In the genomic region with DNA sequence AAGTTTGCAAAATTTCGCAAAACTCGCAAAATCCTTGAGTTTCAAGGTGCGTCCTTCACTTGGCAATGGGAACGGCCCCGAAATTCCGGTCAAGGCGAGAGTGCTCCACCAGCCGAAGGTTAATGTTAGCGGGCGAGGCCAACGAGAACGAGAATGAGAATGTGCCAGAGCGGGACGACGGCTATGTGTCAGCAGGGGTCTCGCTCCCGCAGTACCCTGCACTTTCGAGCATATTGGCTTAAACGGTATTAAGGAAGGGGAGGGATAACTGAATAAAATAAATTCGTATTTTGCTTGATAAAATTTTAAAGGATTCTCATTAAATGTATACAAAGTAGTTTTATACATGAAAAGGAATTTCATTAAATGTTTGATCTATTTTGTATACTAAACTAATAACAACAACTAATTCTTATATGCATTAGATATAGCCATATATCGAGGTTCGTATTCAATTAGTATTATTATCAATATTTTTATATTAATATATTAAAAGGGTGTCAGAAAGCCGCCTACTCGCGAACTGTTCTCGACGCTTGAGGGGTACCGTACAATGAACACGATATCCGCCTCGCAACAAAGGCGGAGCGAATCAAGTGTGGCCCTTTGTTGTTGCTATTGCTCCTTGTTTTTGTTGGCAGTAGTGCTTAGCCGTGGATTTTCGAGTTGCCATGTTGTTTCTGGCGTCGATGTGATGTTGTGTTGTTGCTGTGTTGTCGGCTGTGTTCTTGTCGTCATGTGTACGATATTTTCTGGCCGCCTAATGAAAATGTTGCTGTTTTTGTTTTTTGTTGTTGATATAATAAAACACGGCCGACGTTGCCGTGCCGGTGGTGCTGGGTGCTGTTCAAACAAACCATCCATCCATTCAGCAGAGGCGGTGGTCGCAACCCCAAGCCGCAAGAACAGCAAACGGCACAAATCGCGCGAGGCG, we compare ENCODE assay signal across 1 fruit fly cellular context.
TF ChIP-seq lines count a peak whose summit lies in the region.

No protein-coding gene starts in this region.

TF ChIP-seq in whole organism, embryonic, 481 proteins besides CTCF, POLR2A, EP300 and RAD21 (continued from another document and continues in another):
- TF ChIP-seq mld (GFP tag; IDR thresholded peaks at IDR 0.05; lab: Robert Waterston, UW; ENCODE audit: partially characterized antibody) (no peak), CG18764 (GFP tag; optimal IDR thresholded peaks at IDR 0.05; lab: Kevin White, UChicago) (peak; percentile 74), CG11093 (GFP tag; IDR thresholded peaks at IDR 0.05; lab: Robert Waterston, UW) (peak; percentile 86), CG4404 (GFP tag; IDR thresholded peaks at IDR 0.05; lab: Robert Waterston, UW) (no peak), fru (optimal IDR thresholded peaks at IDR 0.05; lab: Kevin White, UChicago) (no peak), CG42726 (GFP tag; IDR thresholded peaks at IDR 0.05; lab: Robert Waterston, UW; ENCODE audit: partially characterized antibody) (no peak), eyg (GFP tag; optimal IDR thresholded peaks at IDR 0.05; lab: Kevin White, UChicago) (peak; percentile 52), CG6813 (GFP tag; optimal IDR thresholded peaks at IDR 0.05; lab: Kevin White, UChicago) (peak; percentile 92), CG17361 (GFP tag; IDR thresholded peaks at IDR 0.05; lab: Robert Waterston, UW) (no peak), CG10543 (GFP tag; optimal IDR thresholded peaks at IDR 0.05; lab: Kevin White, UChicago) (peak; percentile 31), CG10565 (GFP tag; optimal IDR thresholded peaks at IDR 0.05; lab: Kevin White, UChicago) (peak; percentile 58), aop (GFP tag; IDR thresholded peaks at IDR 0.05; lab: Robert Waterston, UW) (no peak), ERR (GFP tag; optimal IDR thresholded peaks at IDR 0.05; lab: Kevin White, UChicago) (peak; percentile 82), Sry-β (GFP tag; optimal IDR thresholded peaks at IDR 0.05; lab: Kevin White, UChicago) (peak; percentile 39), tin (GFP tag; optimal IDR thresholded peaks at IDR 0.05; lab: Kevin White, UChicago) (peak; percentile 87), NC2α (GFP tag; optimal IDR thresholded peaks at IDR 0.05; lab: Kevin White, UChicago) (peak; percentile 0), CG17568 (GFP tag; optimal IDR thresholded peaks at IDR 0.05; lab: Kevin White, UChicago) (peak; percentile 80), CG17186 (GFP tag; optimal IDR thresholded peaks at IDR 0.05; lab: Kevin White, UChicago) (peak; percentile 42), Dref (GFP tag; IDR thresholded peaks at IDR 0.05; lab: Robert Waterston, UW) (no peak), grau (tag; optimal IDR thresholded peaks at IDR 0.05; lab: Kevin White, UChicago) (peak; percentile 97), lov (optimal IDR thresholded peaks at IDR 0.05; lab: Kevin White, UChicago) (no peak), lov (GFP tag; IDR thresholded peaks at IDR 0.05; lab: Robert Waterston, UW) (no peak), Dip2 (GFP tag; IDR thresholded peaks at IDR 0.05; lab: Robert Waterston, UW) (no peak), slou (GFP tag; optimal IDR thresholded peaks at IDR 0.05; lab: Kevin White, UChicago) (peak; percentile 89), CG16815 (GFP tag; optimal IDR thresholded peaks at IDR 0.05; lab: Kevin White, UChicago) (peak; percentile 94), CG14014 (GFP tag; IDR thresholded peaks at IDR 0.05; lab: Robert Waterston, UW) (no peak), Rx (GFP tag; IDR thresholded peaks at IDR 0.05; lab: Robert Waterston, UW) (no peak), cg (GFP tag; optimal IDR thresholded peaks at IDR 0.05; lab: Kevin White, UChicago) (no peak), Dad (GFP tag; optimal IDR thresholded peaks at IDR 0.05; lab: Kevin White, UChicago) (peak; percentile 24), CG9609 (GFP tag; optimal IDR thresholded peaks at IDR 0.05; lab: Kevin White, UChicago) (peak; percentile 35), CG4282 (GFP tag; optimal IDR thresholded peaks at IDR 0.05; lab: Kevin White, UChicago) (no peak), lola (GFP tag; optimal IDR thresholded peaks at IDR 0.05; lab: Kevin White, UChicago) (peak in 1 of 3 experiments; percentile 98), CG3995 (GFP tag; optimal IDR thresholded peaks at IDR 0.05; lab: Kevin White, UChicago) (peak; percentile 45), CG33213 (GFP tag; optimal IDR thresholded peaks at IDR 0.05; lab: Kevin White, UChicago) (peak; percentile 24), Fer3 (tag; optimal IDR thresholded peaks at IDR 0.05; lab: Kevin White, UChicago) (peak; percentile 92), Nf-YB (GFP tag; optimal IDR thresholded peaks at IDR 0.05; lab: Kevin White, UChicago) (peak; percentile 88), Mes4 (GFP tag; optimal IDR thresholded peaks at IDR 0.05; lab: Kevin White, UChicago) (peak; percentile 65), oc (tag; optimal IDR thresholded peaks at IDR 0.05; lab: Kevin White, UChicago) (peak; percentile 69), fd3F (GFP tag; optimal IDR thresholded peaks at IDR 0.05; lab: Kevin White, UChicago) (peak; percentile 92), Antp (GFP tag; optimal IDR thresholded peaks at IDR 0.05; lab: Kevin White, UChicago) (peak; percentile 65), CG34422 (GFP tag; IDR thresholded peaks at IDR 0.05; lab: Robert Waterston, UW) (no peak), CG4424 (GFP tag; optimal IDR thresholded peaks at IDR 0.05; lab: Kevin White, UChicago) (peak; percentile 94), Hey (tag; optimal IDR thresholded peaks at IDR 0.05; lab: Kevin White, UChicago) (peak; percentile 31), CG5953 (GFP tag; IDR thresholded peaks at IDR 0.05; lab: Robert Waterston, UW) (no peak), Hr51 (GFP tag; optimal IDR thresholded peaks at IDR 0.05; lab: Kevin White, UChicago) (peak; percentile 41 to 96), Chrac-16 (GFP tag; optimal IDR thresholded peaks at IDR 0.05; lab: Kevin White, UChicago) (peak; percentile 90), CG17802 (tag; optimal IDR thresholded peaks at IDR 0.05; lab: Kevin White, UChicago) (peak; percentile 53), CG16779 (GFP tag; IDR thresholded peaks at IDR 0.05; lab: Robert Waterston, UW) (no peak), Rfx (GFP tag; IDR thresholded peaks at IDR 0.05; lab: Robert Waterston, UW) (no peak), CG3407 (GFP tag; optimal IDR thresholded peaks at IDR 0.05; lab: Kevin White, UChicago) (peak; percentile 86), Xbp1 (GFP tag; optimal IDR thresholded peaks at IDR 0.05; lab: Kevin White, UChicago) (peak; percentile 91), hkb (optimal IDR thresholded peaks at IDR 0.05; lab: Kevin White, UChicago) (no peak), hkb (GFP tag; IDR thresholded peaks at IDR 0.05; lab: Robert Waterston, UW) (no peak), CG7928 (GFP tag; optimal IDR thresholded peaks at IDR 0.05; lab: Kevin White, UChicago) (peak; percentile 73), Nf-YA (GFP tag; IDR thresholded peaks at IDR 0.05; lab: Robert Waterston, UW) (no peak), org-1 (GFP tag; optimal IDR thresholded peaks at IDR 0.05; lab: Kevin White, UChicago) (peak; percentile 93), CG30403 (GFP tag; optimal IDR thresholded peaks at IDR 0.05; lab: Kevin White, UChicago) (peak; percentile 95), CG18476 (GFP tag; optimal IDR thresholded peaks at IDR 0.05; lab: Kevin White, UChicago) (peak; percentile 81), D19B (GFP tag; optimal IDR thresholded peaks at IDR 0.05; lab: Kevin White, UChicago) (peak; percentile 96), B-H1 (GFP tag; IDR thresholded peaks at IDR 0.05; lab: Robert Waterston, UW) (no peak), crol (GFP tag; IDR thresholded peaks at IDR 0.05; lab: Robert Waterston, UW) (no peak), lbe (GFP tag; optimal IDR thresholded peaks at IDR 0.05; lab: Kevin White, UChicago) (peak; percentile 73), CG8281 (tag; optimal IDR thresholded peaks at IDR 0.05; lab: Kevin White, UChicago) (peak; percentile 82), sd (tag; optimal IDR thresholded peaks at IDR 0.05; lab: Kevin White, UChicago) (peak; percentile 56), dysf (GFP tag; IDR thresholded peaks at IDR 0.05; lab: Robert Waterston, UW) (no peak), H15 (GFP tag; IDR thresholded peaks at IDR 0.05; lab: Robert Waterston, UW) (no peak), br (optimal IDR thresholded peaks at IDR 0.05; lab: Kevin White, UChicago) (no peak), CG10462 (GFP tag; optimal IDR thresholded peaks at IDR 0.05; lab: Kevin White, UChicago) (peak; percentile 90), Adf1 (GFP tag; IDR thresholded peaks at IDR 0.05; lab: Robert Waterston, UW) (no peak), CG6175 (GFP tag; IDR thresholded peaks at IDR 0.05; lab: Robert Waterston, UW) (no peak), salm (tag; optimal IDR thresholded peaks at IDR 0.05; lab: Kevin White, UChicago) (peak; percentile 89), CG6765 (GFP tag; optimal IDR thresholded peaks at IDR 0.05; lab: Kevin White, UChicago) (peak; percentile 91), ato (GFP tag; IDR thresholded peaks at IDR 0.05; lab: Robert Waterston, UW; ENCODE audit: partially characterized antibody) (no peak), trem (tag; optimal IDR thresholded peaks at IDR 0.05; lab: Kevin White, UChicago) (peak; percentile 93), kni (GFP tag; optimal IDR thresholded peaks at IDR 0.05; lab: Kevin White, UChicago) (no peak), tna (GFP tag; IDR thresholded peaks at IDR 0.05; lab: Robert Waterston, UW; ENCODE audit: partially characterized antibody) (no peak), CG10209 (GFP tag; optimal IDR thresholded peaks at IDR 0.05; lab: Kevin White, UChicago) (peak; percentile 97), CG4328 (GFP tag; optimal IDR thresholded peaks at IDR 0.05; lab: Kevin White, UChicago) (peak; percentile 94), CG14965 (GFP tag; optimal IDR thresholded peaks at IDR 0.05; lab: Kevin White, UChicago; ENCODE audit: borderline replicate concordance) (peak; percentile 12), gcm2 (GFP tag; optimal IDR thresholded peaks at IDR 0.05; lab: Kevin White, UChicago) (peak; percentile 36), CG8290 (GFP tag; optimal IDR thresholded peaks at IDR 0.05; lab: Kevin White, UChicago) (peak; percentile 94), CG8290 (tag; optimal IDR thresholded peaks at IDR 0.05; lab: Kevin White, UChicago) (peak in 1 of 2 experiments; percentile 64), HLHmδ (GFP tag; optimal IDR thresholded peaks at IDR 0.05; lab: Kevin White, UChicago) (peak; percentile 56), jumu (GFP tag; optimal IDR thresholded peaks at IDR 0.05; lab: Kevin White, UChicago) (peak; percentile 51), scrt (GFP tag; optimal IDR thresholded peaks at IDR 0.05; lab: Kevin White, UChicago) (no peak), Nf-YC (tag; optimal IDR thresholded peaks at IDR 0.05; lab: Kevin White, UChicago) (peak; percentile 87), CG2129 (GFP tag; IDR thresholded peaks at IDR 0.05; lab: Robert Waterston, UW; ENCODE audit: partially characterized antibody) (no peak), Lpt (GFP tag; optimal IDR thresholded peaks at IDR 0.05; lab: Kevin White, UChicago) (no peak), sob (GFP tag; IDR thresholded peaks at IDR 0.05; lab: Robert Waterston, UW) (no peak), NfI (GFP tag; optimal IDR thresholded peaks at IDR 0.05; lab: Kevin White, UChicago) (peak; percentile 91), CG34224 (GFP tag; IDR thresholded peaks at IDR 0.05; lab: Robert Waterston, UW; ENCODE audit: partially characterized antibody) (no peak), CG1792 (GFP tag; optimal IDR thresholded peaks at IDR 0.05; lab: Kevin White, UChicago) (peak; percentile 46), jigr1 (GFP tag; IDR thresholded peaks at IDR 0.05; lab: Robert Waterston, UW) (no peak), CG16813 (GFP tag; IDR thresholded peaks at IDR 0.05; lab: Robert Waterston, UW; ENCODE audit: partially characterized antibody) (no peak), Meics (GFP tag; optimal IDR thresholded peaks at IDR 0.05; lab: Kevin White, UChicago) (peak; percentile 97), shn (GFP tag; optimal IDR thresholded peaks at IDR 0.05; lab: Kevin White, UChicago) (peak; percentile 77), CG3281 (GFP tag; optimal IDR thresholded peaks at IDR 0.05; lab: Kevin White, UChicago) (peak; percentile 96), rib (GFP tag; IDR thresholded peaks at IDR 0.05; lab: Robert Waterston, UW) (no peak), gfzf (GFP tag; optimal IDR thresholded peaks at IDR 0.05; lab: Kevin White, UChicago) (no peak), CG18262 (tag; optimal IDR thresholded peaks at IDR 0.05; lab: Kevin White, UChicago) (peak; percentile 99), CG8359 (GFP tag; optimal IDR thresholded peaks at IDR 0.05; lab: Kevin White, UChicago; ENCODE audit: borderline replicate concordance) (no peak), CG31388 (GFP tag; optimal IDR thresholded peaks at IDR 0.05; lab: Kevin White, UChicago) (peak; percentile 79), Stat92E (GFP tag; optimal IDR thresholded peaks at IDR 0.05; lab: Kevin White, UChicago) (peak in 1 of 3 experiments; percentile 73), run (tag; optimal IDR thresholded peaks at IDR 0.05; lab: Kevin White, UChicago) (peak; percentile 88), HLH4C (GFP tag; IDR thresholded peaks at IDR 0.05; lab: Robert Waterston, UW; ENCODE audit: partially characterized antibody) (no peak), CG7745 (tag; optimal IDR thresholded peaks at IDR 0.05; lab: Kevin White, UChicago) (no peak), repo (GFP tag; optimal IDR thresholded peaks at IDR 0.05; lab: Kevin White, UChicago) (peak; percentile 15), CG7372 (GFP tag; IDR thresholded peaks at IDR 0.05; lab: Robert Waterston, UW) (no peak), CG14667 (GFP tag; IDR thresholded peaks at IDR 0.05; lab: Robert Waterston, UW) (no peak), Dfd (GFP tag; optimal IDR thresholded peaks at IDR 0.05; lab: Kevin White, UChicago) (no peak), odd (GFP tag; optimal IDR thresholded peaks at IDR 0.05; lab: Kevin White, UChicago) (peak; percentile 97), CG6854 (GFP tag; optimal IDR thresholded peaks at IDR 0.05; lab: Kevin White, UChicago) (peak; percentile 91), usp (GFP tag; optimal IDR thresholded peaks at IDR 0.05; lab: Kevin White, UChicago) (no peak), tgo (GFP tag; IDR thresholded peaks at IDR 0.05; lab: Robert Waterston, UW) (no peak), ftz-f1 (GFP tag; optimal IDR thresholded peaks at IDR 0.05; lab: Kevin White, UChicago) (peak; percentile 100), sisA (GFP tag; IDR thresholded peaks at IDR 0.05; lab: Robert Waterston, UW) (no peak), CG8388 (GFP tag; optimal IDR thresholded peaks at IDR 0.05; lab: Kevin White, UChicago) (peak; percentile 94), croc (GFP tag; conservative IDR thresholded peaks at IDR 0.05; lab: Robert Waterston, UW) (peak; percentile 92), insv (GFP tag; optimal IDR thresholded peaks at IDR 0.05; lab: Kevin White, UChicago) (peak in 1 of 2 experiments; percentile 47), CG12299 (tag; optimal IDR thresholded peaks at IDR 0.05; lab: Kevin White, UChicago) (peak; percentile 89), CG1233 (GFP tag; optimal IDR thresholded peaks at IDR 0.05; lab: Kevin White, UChicago) (peak; percentile 95)
